Fruit fly (Drosophila melanogaster): Measurements from ENCODE around the gene CG11638.

CG11638 gene

DNA sequence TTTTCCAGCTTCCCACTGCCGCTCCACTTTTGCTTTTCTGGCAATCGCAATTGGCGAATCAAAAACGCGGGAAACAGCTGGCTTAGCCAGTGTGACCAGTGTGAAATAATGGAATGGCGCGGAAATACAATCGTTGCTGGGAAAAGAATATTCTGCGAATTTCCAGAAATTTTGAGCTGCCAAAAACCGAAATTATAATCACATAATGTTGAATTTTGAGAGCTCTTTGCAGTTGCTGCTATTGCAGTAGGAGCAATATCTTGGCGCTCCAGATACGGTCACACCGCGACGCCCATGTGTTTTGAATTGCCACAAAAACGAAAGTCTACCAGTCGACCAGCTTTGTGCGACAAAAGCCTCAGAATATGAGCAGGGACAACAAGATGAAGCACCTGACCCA, 4.0 kb upstream of the CG11638 start, which contains the start of the genes Cdc45 and Rpp21 (continued):
- TF ChIP-seq Kr (GFP tag; optimal IDR thresholded peaks at IDR 0.05) = no peak
- no peak for TF ChIP-seq Camta (GFP tag; optimal IDR thresholded peaks at IDR 0.05)
- TF ChIP-seq ERR (GFP tag; optimal IDR thresholded peaks at IDR 0.05) = no peak
- TF ChIP-seq br (optimal IDR thresholded peaks at IDR 0.05) = no peak
- no peak for TF ChIP-seq Drgx (GFP tag; IDR thresholded peaks at IDR 0.05)
- TF ChIP-seq Bdp1 (GFP tag; optimal IDR thresholded peaks at IDR 0.05) = no peak
- no peak for TF ChIP-seq slou (GFP tag; optimal IDR thresholded peaks at IDR 0.05)
- peak; percentile 36 for TF ChIP-seq stwl (tag; optimal IDR thresholded peaks at IDR 0.05)
- peak; percentile 39 for TF ChIP-seq CG14710 (tag; optimal IDR thresholded peaks at IDR 0.05)
- no peak for TF ChIP-seq jing (GFP tag; optimal IDR thresholded peaks at IDR 0.05)
- no peak for TF ChIP-seq Mad (GFP tag; optimal IDR thresholded peaks at IDR 0.05)
- no peak for TF ChIP-seq odd (GFP tag; optimal IDR thresholded peaks at IDR 0.05)
- no peak for TF ChIP-seq p53 (GFP tag; optimal IDR thresholded peaks at IDR 0.05)
- no peak for TF ChIP-seq Dfd (GFP tag; optimal IDR thresholded peaks at IDR 0.05)
- peak; percentile 21 for TF ChIP-seq CTCF (GFP tag; optimal IDR thresholded peaks at IDR 0.05)
- TF ChIP-seq Sox102F (GFP tag; optimal IDR thresholded peaks at IDR 0.05) = no peak
- no peak for TF ChIP-seq CG1647 (GFP tag; optimal IDR thresholded peaks at IDR 0.05)
- TF ChIP-seq Eip74EF (GFP tag; optimal IDR thresholded peaks at IDR 0.05) = no peak
- TF ChIP-seq CG6175 (GFP tag; IDR thresholded peaks at IDR 0.05) = no peak
- TF ChIP-seq CG6813 (GFP tag; optimal IDR thresholded peaks at IDR 0.05) = no peak
- TF ChIP-seq Side (GFP tag; optimal IDR thresholded peaks at IDR 0.05) = peak; percentile 18
- 0 out of 3 replicates have a peak, but pooled peaks have one; percentile 33 for TF ChIP-seq Doc3 (GFP tag; IDR thresholded peaks at IDR 0.05; ENCODE audit: partially characterized antibody)
- TF ChIP-seq Mes4 (GFP tag; optimal IDR thresholded peaks at IDR 0.05) = no peak
- no peak for TF ChIP-seq CG9727 (GFP tag; optimal IDR thresholded peaks at IDR 0.05)
- TF ChIP-seq CG12391 (tag; optimal IDR thresholded peaks at IDR 0.05) = no peak
- peak; percentile 42; the same call in 1 of the 2 replicates for TF ChIP-seq Scr (GFP tag; IDR thresholded peaks at IDR 0.05; ENCODE audit: partially characterized antibody)
- TF ChIP-seq pum (GFP tag; optimal IDR thresholded peaks at IDR 0.05) = no peak
- TF ChIP-seq CG10543 (GFP tag; optimal IDR thresholded peaks at IDR 0.05) = no peak
- TF ChIP-seq Nf-YB (GFP tag; optimal IDR thresholded peaks at IDR 0.05) = peak; percentile 42
- no peak for TF ChIP-seq vfl (GFP tag; optimal IDR thresholded peaks at IDR 0.05)
- peak; percentile 34 for TF ChIP-seq CG10267 (tag; optimal IDR thresholded peaks at IDR 0.05)
- no peak for TF ChIP-seq Aef1 (GFP tag; IDR thresholded peaks at IDR 0.05)
- no peak for TF ChIP-seq aop (GFP tag; IDR thresholded peaks at IDR 0.05)
- no peak for TF ChIP-seq sima (GFP tag; optimal IDR thresholded peaks at IDR 0.05)
- TF ChIP-seq Dref (GFP tag; IDR thresholded peaks at IDR 0.05) = no peak
- TF ChIP-seq Awh (GFP tag; IDR thresholded peaks at IDR 0.05) = no peak
- no peak for TF ChIP-seq CG31365 (tag; optimal IDR thresholded peaks at IDR 0.05)
- no peak for TF ChIP-seq ranshi (GFP tag; IDR thresholded peaks at IDR 0.05)
- no peak for TF ChIP-seq da (GFP tag; optimal IDR thresholded peaks at IDR 0.05)
- TF ChIP-seq CG7372 (GFP tag; IDR thresholded peaks at IDR 0.05) = no peak
- no peak for TF ChIP-seq her (GFP tag; optimal IDR thresholded peaks at IDR 0.05)
- TF ChIP-seq Lim3 (GFP tag; IDR thresholded peaks at IDR 0.05) = no peak
- no peak for TF ChIP-seq CG15011 (GFP tag; optimal IDR thresholded peaks at IDR 0.05)
- TF ChIP-seq CG15601 (tag; optimal IDR thresholded peaks at IDR 0.05) = no peak
- 0 out of 3 replicates have a peak, but pooled peaks have one; percentile 9 for TF ChIP-seq Dbx (GFP tag; IDR thresholded peaks at IDR 0.05)
- TF ChIP-seq ara (GFP tag; IDR thresholded peaks at IDR 0.05) = no peak
- TF ChIP-seq kni (GFP tag; optimal IDR thresholded peaks at IDR 0.05) = no peak
- TF ChIP-seq gem (tag; optimal IDR thresholded peaks at IDR 0.05) = no peak
- TF ChIP-seq otp (GFP tag; IDR thresholded peaks at IDR 0.05) = no peak
- no peak for TF ChIP-seq CG12104 (GFP tag; optimal IDR thresholded peaks at IDR 0.05)
- TF ChIP-seq HLH4C (GFP tag; IDR thresholded peaks at IDR 0.05; ENCODE audit: partially characterized antibody) = 0 out of 3 replicates have a peak, but pooled peaks have one; percentile 28
- TF ChIP-seq CG13775 (GFP tag; optimal IDR thresholded peaks at IDR 0.05) = no peak
- TF ChIP-seq CG1233 (GFP tag; optimal IDR thresholded peaks at IDR 0.05) = no peak
